Worm (Caenorhabditis elegans) whole organism, L3 larva: ENCODE measurements around the gene C01G10.14.

Experiments
- ZK546.5 ChIP-seq: sonication (generic microtip); optimal IDR thresholded peaks from 2 replicates; lab custom pipeline; 2017; ENCODE audit warnings: missing biosample characterization, missing genetic modification characterization
- ama-1 ChIP-seq: fragments of 150-350 bp; optimal IDR thresholded peaks from 2 replicates; lab custom pipeline; 2018
- elt-2 ChIP-seq: sonication (generic microtip); optimal IDR thresholded peaks from 2 replicates; lab custom pipeline; 2016; ENCODE audit warnings: missing genetic modification reagents, mild to moderate bottlenecking, missing genetic modification characterization, missing compliant biosample characterization
- fos-1 ChIP-seq: fragments of 150-350 bp; optimal IDR thresholded peaks from 2 replicates; lab custom pipeline; 2014; ENCODE audit warnings: missing biosample characterization, missing genetic modification characterization
- lin-39 ChIP-seq: fragments of 150-350 bp; optimal IDR thresholded peaks from 2 replicates; lab custom pipeline; 2018; ENCODE audit warnings: missing biosample characterization, missing genetic modification reagents, missing genetic modification characterization
- tbx-2 ChIP-seq: sonication (generic microtip); optimal IDR thresholded peaks from 2 replicates; lab custom pipeline; 2016; ENCODE audit warnings: mild to moderate bottlenecking, missing genetic modification characterization, missing compliant biosample characterization

DNA sequence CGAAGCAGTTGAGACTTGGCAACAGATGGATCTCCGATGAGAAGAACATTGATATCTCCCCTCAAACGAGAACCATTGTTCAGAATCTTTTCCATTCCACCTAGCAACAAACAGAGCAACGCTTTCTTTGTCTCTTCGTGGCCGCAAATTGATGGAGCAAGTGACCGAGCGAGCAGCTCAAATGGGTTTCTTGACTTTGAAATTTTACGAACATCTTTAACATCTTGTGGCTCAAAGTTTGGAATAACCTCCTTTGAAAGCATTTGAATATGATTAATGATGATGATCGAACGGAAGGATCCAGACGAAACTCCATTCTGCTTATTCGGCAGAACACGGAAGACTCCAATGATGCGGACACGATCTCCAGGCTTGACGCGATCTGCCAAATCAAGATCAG is 47.3 kb downstream of the C01G10.14 start:
- TF ChIP-seq ama-1 (lab: Kevin White, UChicago) (no peak), ZK546.5 (tag; lab: Kevin White, UChicago) (no peak), tbx-2 (tag; lab: Kevin White, UChicago) (no peak), fos-1 (tag; lab: Kevin White, UChicago) (no peak), elt-2 (no peak), lin-39 (tag; lab: Kevin White, UChicago) (no peak)
